Worm (Caenorhabditis elegans): Measurements from ENCODE around the gene ugt-61.

The ugt-61 gene

ce11 chrV:4722314-4722713 lies 19.9 kb upstream of the ugt-61 start, which contains the start of gene F39G3.5:
Gene F39G3.5, plus strand, starts transcription at chrV:4722614.
- TF ChIP-seq unc-130 (GFP tag; optimal IDR thresholded peaks at IDR 0.05), result no peak
- TF ChIP-seq unc-62 (GFP tag; optimal IDR thresholded peaks at IDR 0.05 in 1 of 2), result no peak
- no peak for TF ChIP-seq unc-62 (tag; optimal IDR thresholded peaks at IDR 0.05)
- TF ChIP-seq nhr-10 (tag; optimal IDR thresholded peaks at IDR 0.05), result no peak
- no peak for TF ChIP-seq daf-12 (tag; optimal IDR thresholded peaks at IDR 0.05)
- TF ChIP-seq R02D3.7 (tag; optimal IDR thresholded peaks at IDR 0.05), result no peak
- no peak for TF ChIP-seq madf-9 (GFP tag; conservative IDR thresholded peaks at IDR 0.05)
- no peak for TF ChIP-seq F49E8.2 (tag; optimal IDR thresholded peaks at IDR 0.05; ENCODE audit: borderline replicate concordance)
- TF ChIP-seq set-16 (GFP tag; IDR thresholded peaks at IDR 0.05), result no peak
- TF ChIP-seq D1046.2 (GFP tag; IDR thresholded peaks at IDR 0.05), result no peak
- TF ChIP-seq fkh-10 (GFP tag; optimal IDR thresholded peaks at IDR 0.05), result no peak
- no peak for TF ChIP-seq ztf-7 (tag; optimal IDR thresholded peaks at IDR 0.05)
- TF ChIP-seq zip-2 (tag; optimal IDR thresholded peaks at IDR 0.05), result no peak
- no peak for TF ChIP-seq mes-2 (tag; optimal IDR thresholded peaks at IDR 0.05; ENCODE audit: poor library complexity, severe bottlenecking)
- TF ChIP-seq nhr-42 (GFP tag; IDR thresholded peaks at IDR 0.05), result no peak
- no peak for TF ChIP-seq daf-8 (GFP tag; IDR thresholded peaks at IDR 0.05)
- no peak for TF ChIP-seq ceh-62 (tag; optimal IDR thresholded peaks at IDR 0.05)
- TF ChIP-seq ama-1 (optimal IDR thresholded peaks at IDR 0.05), result no peak
- no peak for TF ChIP-seq ceh-44 (GFP tag; IDR thresholded peaks at IDR 0.05)
- no peak for TF ChIP-seq daf-16 (GFP tag; optimal IDR thresholded peaks at IDR 0.05)
- no peak for TF ChIP-seq daf-16 (tag; optimal IDR thresholded peaks at IDR 0.05)

ce11 chrV:4724453-4724852 lies 17.8 kb upstream of the ugt-61 start, which contains the start of gene F39G3.4:
Gene F39G3.4, plus strand, starts transcription at chrV:4724753.
- TF ChIP-seq nhr-48 (tag; optimal IDR thresholded peaks at IDR 0.05) (no peak), aha-1 (tag) (peak; percentile 30)

- TF ChIP-seq nhr-77 (tag; optimal IDR thresholded peaks at IDR 0.05) (no peak), madf-5 (GFP tag; IDR thresholded peaks at IDR 0.05) (no peak), nhr-48 (tag; optimal IDR thresholded peaks at IDR 0.05) (no peak), nhr-41 (GFP tag; IDR thresholded peaks at IDR 0.05) (no peak), daf-16 (GFP tag; optimal IDR thresholded peaks at IDR 0.05) (no peak), daf-16 (tag; optimal IDR thresholded peaks at IDR 0.05) (no peak), R02D3.7 (tag; optimal IDR thresholded peaks at IDR 0.05) (no peak), madf-9 (GFP tag; conservative IDR thresholded peaks at IDR 0.05) (no peak), hlh-30 (tag; optimal IDR thresholded peaks at IDR 0.05; ENCODE audit: insufficient read depth) (peak; percentile 29), unc-39 (tag; optimal IDR thresholded peaks at IDR 0.05) (no peak), rbr-2 (tag; optimal IDR thresholded peaks at IDR 0.05) (no peak), zip-11 (GFP tag; IDR thresholded peaks at IDR 0.05) (no peak), lin-1 (GFP tag; IDR thresholded peaks at IDR 0.05) (no peak), egl-43 (GFP tag; IDR thresholded peaks at IDR 0.05) (no peak), hmg-1.1 (GFP tag; IDR thresholded peaks at IDR 0.05) (peak; percentile 53; the same call in 1 of the 2 replicates), ceh-20 (GFP tag; IDR thresholded peaks at IDR 0.05) (0 out of 2 replicates have a peak, but pooled peaks have one; percentile 43), D1046.2 (GFP tag; IDR thresholded peaks at IDR 0.05) (no peak), php-3 (GFP tag; IDR thresholded peaks at IDR 0.05) (no peak), ceh-44 (GFP tag; IDR thresholded peaks at IDR 0.05) (no peak), arid-1 (GFP tag; conservative IDR thresholded peaks at IDR 0.05) (no peak), lin-13 (GFP tag; optimal IDR thresholded peaks at IDR 0.05) (no peak), spr-1 (tag; optimal IDR thresholded peaks at IDR 0.05) (no peak), pqm-1 (tag; optimal IDR thresholded peaks at IDR 0.05) (no peak), Y48G9A.11 (GFP tag; IDR thresholded peaks at IDR 0.05) (no peak), F26F4.8 (GFP tag; conservative IDR thresholded peaks at IDR 0.05) (no peak), fos-1 (tag; optimal IDR thresholded peaks at IDR 0.05) (no peak), ztf-7 (tag; optimal IDR thresholded peaks at IDR 0.05) (no peak), ZK546.5 (tag; optimal IDR thresholded peaks at IDR 0.05) (no peak), mdt-29 (GFP tag; IDR thresholded peaks at IDR 0.05) (no peak), dmd-8 (GFP tag; IDR thresholded peaks at IDR 0.05) (no peak), snpc-1.2 (GFP tag; IDR thresholded peaks at IDR 0.05) (no peak), lin-29 (GFP tag; IDR thresholded peaks at IDR 0.05) (no peak), dve-1 (tag; optimal IDR thresholded peaks at IDR 0.05; ENCODE audit: insufficient read depth) (no peak), aha-1 (tag) (peak; percentile 80), ceh-82 (tag; optimal IDR thresholded peaks at IDR 0.05) (no peak), lir-3 (tag; optimal IDR thresholded peaks at IDR 0.05) (no peak)
Measured at ce11 chrV:4730075-4730474, 12.1 kb upstream of the ugt-61 start, which contains the start of gene tig-2. Gene tig-2, minus strand, starts transcription at chrV:4730161.

Measured in whole organism, L4 larva.